Fruit fly (Drosophila melanogaster) whole organism, embryonic: ENCODE data around the gene fz3.
A peak's percentile ranks its signal among the peaks of the same experiment; 100 is the strongest.

Experiments used
- Asciz ChIP-seq: fragments of 200-800 bp; sonication (Bioruptor generic); optimal IDR thresholded peaks from 2 replicates; lab custom pipeline; 2017; ENCODE audit warnings: missing biosample characterization, mild to moderate bottlenecking, missing genetic modification characterization, missing genetic modification reagents
- B-H2 ChIP-seq: fragments of 200-800 bp; sonication (Bioruptor generic); optimal IDR thresholded peaks from 2 replicates; lab custom pipeline; 2018; ENCODE audit warnings: missing biosample characterization, mild to moderate bottlenecking, missing genetic modification characterization
- Bgb ChIP-seq: fragments of 200-800 bp; sonication (Bioruptor generic); IDR thresholded peaks from 2 replicates; pipeline ENCODE4 v1.3.6; 2022; ENCODE audit warnings: missing biosample characterization, missing genetic modification characterization; ENCODE audit not compliant: partially characterized antibody
- CG1024 ChIP-seq: fragments of 200-800 bp; sonication (Bioruptor generic); IDR thresholded peaks from 2 replicates; pipeline ENCODE4 v1.3.6; 2022; ENCODE audit warnings: missing biosample characterization, missing genetic modification characterization
- CG12236 ChIP-seq: fragments of 200-800 bp; sonication (Bioruptor generic); optimal IDR thresholded peaks from 2 replicates; lab custom pipeline; 2016; ENCODE audit warnings: missing biosample characterization, missing genetic modification characterization
- CG13624 ChIP-seq: fragments of 200-800 bp; sonication (Bioruptor generic); optimal IDR thresholded peaks from 2 replicates; lab custom pipeline; 2016; ENCODE audit warnings: missing biosample characterization, missing genetic modification characterization
- CG14014 ChIP-seq: fragments of 200-800 bp; sonication (Bioruptor generic); IDR thresholded peaks from 2 replicates; pipeline ENCODE4 v1.3.6; 2022; ENCODE audit warnings: missing biosample characterization, missing genetic modification characterization
- CG14710 ChIP-seq: fragments of 200-800 bp; sonication (Bioruptor generic); optimal IDR thresholded peaks from 3 replicates; lab custom pipeline; 2019; ENCODE audit warnings: missing biosample characterization, mild to moderate bottlenecking, missing genetic modification characterization, moderate library complexity
- CG31365 ChIP-seq: fragments of 200-800 bp; sonication (Bioruptor generic); optimal IDR thresholded peaks from 2 replicates; lab custom pipeline; 2018; ENCODE audit warnings: missing biosample characterization, mild to moderate bottlenecking, missing genetic modification characterization
- CG32767 ChIP-seq: fragments of 200-800 bp; sonication (Bioruptor generic); IDR thresholded peaks from 2 replicates; pipeline ENCODE4 v1.3.6; 2022; ENCODE audit warnings: missing biosample characterization, missing genetic modification characterization
- CG32772 ChIP-seq: fragments of 200-800 bp; sonication (Bioruptor generic); IDR thresholded peaks from 2 replicates; pipeline ENCODE4 v1.3.6; 2022; ENCODE audit warnings: missing biosample characterization, missing genetic modification characterization
- CG9932 ChIP-seq: fragments of 200-800 bp; sonication (Bioruptor generic); IDR thresholded peaks from 2 replicates; pipeline ENCODE4 v1.3.6; 2022; ENCODE audit warnings: missing biosample characterization, missing genetic modification characterization
- Dad ChIP-seq: fragments of 200-800 bp; sonication (Bioruptor generic); optimal IDR thresholded peaks from 3 replicates; lab custom pipeline; 2016; ENCODE audit warnings: missing biosample characterization, missing genetic modification characterization
- Doc3 ChIP-seq: fragments of 200-800 bp; sonication (Bioruptor generic); IDR thresholded peaks from 3 replicates; pipeline ENCODE4 v1.3.6; 2022; ENCODE audit warnings: missing biosample characterization, missing genetic modification characterization; ENCODE audit not compliant: partially characterized antibody
- Eip74EF ChIP-seq, 2 experiments: fragments of 200-800 bp in 1 of 2; fragments of >200 bp in 1 of 2; sonication (Bioruptor generic) in 1 of 2; optimal IDR thresholded peaks; 2 replicates each; lab custom pipeline; 2017 to 2019; ENCODE audit warnings: missing biosample characterization in 2 of 2, missing genetic modification characterization in 2 of 2, mild to moderate bottlenecking in 1 of 2, moderate library complexity in 1 of 2
- Ets65A ChIP-seq: fragments of 200-800 bp; sonication (Bioruptor generic); peaks from one replicate; lab custom pipeline; 2016; ENCODE audit warnings: missing biosample characterization, missing genetic modification characterization
- Ets97D ChIP-seq: fragments of 200-800 bp; sonication (Bioruptor generic); optimal IDR thresholded peaks from 3 replicates; lab custom pipeline; 2016; ENCODE audit warnings: missing biosample characterization, missing genetic modification characterization
- Gug ChIP-seq: fragments of 200-800 bp; sonication (Bioruptor generic); IDR thresholded peaks from 4 replicates; pipeline ENCODE4 v1.3.6; 2022; ENCODE audit warnings: missing biosample characterization, missing genetic modification characterization
- H15 ChIP-seq: fragments of 200-800 bp; sonication (Bioruptor generic); IDR thresholded peaks from 3 replicates; pipeline ENCODE4 v1.3.6; 2022; ENCODE audit warnings: missing biosample characterization, missing genetic modification characterization
- Hr51 ChIP-seq, 2 experiments: fragments of 200-800 bp; sonication (Bioruptor generic); optimal IDR thresholded peaks; 2 replicates in 1 of 2; 3 replicates in 1 of 2; lab custom pipeline; 2016 to 2018; ENCODE audit warnings: missing biosample characterization in 2 of 2, missing genetic modification characterization in 2 of 2, mild to moderate bottlenecking in 1 of 2, moderate library complexity in 1 of 2
- Lhr ChIP-seq: fragments of 200-800 bp; sonication (Bioruptor generic); optimal IDR thresholded peaks from 3 replicates; lab custom pipeline; 2017; ENCODE audit warnings: mild to moderate bottlenecking, missing biosample characterization, missing genetic modification reagents, missing genetic modification characterization
- Med ChIP-seq: fragments of 200-800 bp; sonication (Bioruptor generic); peaks from one replicate; lab custom pipeline; 2016; ENCODE audit warnings: missing biosample characterization, missing genetic modification characterization, mild to moderate bottlenecking, inconsistent platforms, moderate library complexity
- NC2β ChIP-seq: fragments of 200-800 bp; sonication (Bioruptor generic); optimal IDR thresholded peaks from 2 replicates; lab custom pipeline; 2016; ENCODE audit warnings: missing biosample characterization, missing genetic modification characterization
- Ravus ChIP-seq: fragments of 200-800 bp; sonication (Bioruptor generic); IDR thresholded peaks from 2 replicates; pipeline ENCODE4 v1.3.6; 2022; ENCODE audit warnings: missing biosample characterization, missing genetic modification characterization
- Side ChIP-seq: fragments of 200-800 bp; sonication (Bioruptor generic); optimal IDR thresholded peaks from 2 replicates; lab custom pipeline; 2016; ENCODE audit warnings: missing biosample characterization, missing genetic modification characterization
- Sin3A ChIP-seq: fragments of >200 bp; optimal IDR thresholded peaks from 2 replicates; lab custom pipeline; 2018
- Six4 ChIP-seq: fragments of 200-800 bp; sonication (Bioruptor generic); optimal IDR thresholded peaks from 2 replicates; lab custom pipeline; 2016; ENCODE audit warnings: missing biosample characterization, missing genetic modification characterization
- Sry-β ChIP-seq: fragments of 200-800 bp; sonication (Bioruptor generic); optimal IDR thresholded peaks from 2 replicates; lab custom pipeline; 2018; ENCODE audit warnings: missing biosample characterization, mild to moderate bottlenecking, missing genetic modification characterization, moderate library complexity
- YL-1 ChIP-seq: fragments of 200-800 bp; sonication (Bioruptor generic); optimal IDR thresholded peaks from 3 replicates; lab custom pipeline; 2017; ENCODE audit warnings: missing biosample characterization, mild to moderate bottlenecking, missing genetic modification characterization
- ab ChIP-seq: fragments of 200-800 bp; sonication (Bioruptor generic); optimal IDR thresholded peaks from 2 replicates; lab custom pipeline; 2016; ENCODE audit warnings: missing biosample characterization, missing genetic modification characterization
- az2 ChIP-seq: fragments of 200-800 bp; sonication (Bioruptor generic); optimal IDR thresholded peaks from 3 replicates; lab custom pipeline; 2016; ENCODE audit warnings: missing biosample characterization, missing genetic modification characterization
- bowl ChIP-seq: fragments of 200-800 bp; sonication (Bioruptor generic); IDR thresholded peaks from 2 replicates; pipeline ENCODE4 v1.3.6; 2022; ENCODE audit warnings: missing biosample characterization, missing genetic modification characterization
- cg ChIP-seq: fragments of 200-800 bp; sonication (Bioruptor generic); optimal IDR thresholded peaks from 3 replicates; lab custom pipeline; 2019; ENCODE audit warnings: missing biosample characterization, mild to moderate bottlenecking, missing genetic modification characterization, moderate library complexity
- chn ChIP-seq: fragments of 200-800 bp; sonication (Bioruptor generic); optimal IDR thresholded peaks from 2 replicates; lab custom pipeline; 2016; ENCODE audit warnings: missing biosample characterization, missing genetic modification characterization
- corto ChIP-seq: fragments of 200-800 bp; sonication (Bioruptor generic); optimal IDR thresholded peaks from 2 replicates; lab custom pipeline; 2016; ENCODE audit warnings: missing biosample characterization, mild to moderate bottlenecking, missing genetic modification characterization, moderate library complexity
- dimm ChIP-seq: fragments of 200-800 bp; sonication (Bioruptor generic); IDR thresholded peaks from 2 replicates; pipeline ENCODE4 v1.3.6; 2022; ENCODE audit warnings: missing biosample characterization, missing genetic modification characterization
- esg ChIP-seq: fragments of 200-800 bp; sonication (Bioruptor generic); conservative IDR thresholded peaks from 2 replicates; pipeline ENCODE4 v1.3.6; 2022; ENCODE audit warnings: missing biosample characterization, missing genetic modification characterization
- ewg ChIP-seq: fragments of 200-800 bp; sonication (Bioruptor generic); optimal IDR thresholded peaks from 3 replicates; lab custom pipeline; 2017; ENCODE audit warnings: mild to moderate bottlenecking, missing biosample characterization, missing genetic modification reagents, missing genetic modification characterization
- fd3F ChIP-seq: fragments of 200-800 bp; sonication (Bioruptor generic); optimal IDR thresholded peaks from 2 replicates; lab custom pipeline; 2018; ENCODE audit warnings: missing biosample characterization, mild to moderate bottlenecking, missing genetic modification characterization, moderate library complexity
- lbe ChIP-seq: fragments of 200-800 bp; sonication (Bioruptor generic); optimal IDR thresholded peaks from 2 replicates; lab custom pipeline; 2016; ENCODE audit warnings: missing biosample characterization, mild to moderate bottlenecking, missing genetic modification characterization
- onecut ChIP-seq: fragments of 200-800 bp; sonication (Bioruptor generic); IDR thresholded peaks from 2 replicates; pipeline ENCODE4 v1.3.6; 2022; ENCODE audit warnings: missing biosample characterization, missing genetic modification characterization
- sc ChIP-seq, 3 experiments: fragments of >200 bp in 2 of 3; fragments of 200-800 bp in 1 of 3; sonication (Bioruptor generic) in 1 of 3; optimal IDR thresholded peaks; 2 replicates in 2 of 3; 3 replicates in 1 of 3; lab custom pipeline; 2017; ENCODE audit warnings: mild to moderate bottlenecking in 1 of 3, missing biosample characterization in 1 of 3, missing genetic modification characterization in 1 of 3, missing genetic modification reagents in 1 of 3
- scrt ChIP-seq: fragments of 200-800 bp; sonication (Bioruptor generic); optimal IDR thresholded peaks from 2 replicates; lab custom pipeline; 2018; ENCODE audit warnings: missing biosample characterization, mild to moderate bottlenecking, missing genetic modification characterization, moderate library complexity
- sens ChIP-seq: fragments of 200-800 bp; sonication (Bioruptor generic); peaks from one replicate; lab custom pipeline; 2016; ENCODE audit warnings: missing biosample characterization, missing genetic modification characterization
- seq ChIP-seq: fragments of 200-800 bp; sonication (Bioruptor generic); IDR thresholded peaks from 2 replicates; pipeline ENCODE4 v1.3.6; 2022; ENCODE audit warnings: missing biosample characterization, missing genetic modification characterization
- tll ChIP-seq, 2 experiments: fragments of 200-800 bp in 1 of 2; fragments of >200 bp in 1 of 2; sonication (Bioruptor generic) in 1 of 2; optimal IDR thresholded peaks; 2 replicates each; lab custom pipeline; 2017 to 2019; ENCODE audit warnings: missing biosample characterization in 2 of 2, missing genetic modification characterization in 2 of 2, mild to moderate bottlenecking in 1 of 2, moderate library complexity in 1 of 2

The fz3 gene

dm6 chrX:758892-759621, 10.7 kb upstream of the fz3 start, which contains the start of gene CG5273 (continued):
- TF ChIP-seq Sry-β (GFP tag; lab: Kevin White, UChicago) (peak; percentile 95), NC2β (peak; percentile 8), H15 (no peak), YL-1 (GFP tag; lab: Kevin White, UChicago) (peak; percentile 56), Ets97D (GFP tag; lab: Kevin White, UChicago) (peak; percentile 95), Six4 (peak; percentile 52), CG31365 (no peak), fd3F (no peak), B-H2 (GFP tag; lab: Kevin White, UChicago) (peak; percentile 66), scrt (peak; percentile 42), CG14014 (GFP tag; lab: Robert Waterston, UW) (peak; percentile 25; the same call in 1 of the 2 replicates), lbe (GFP tag; lab: Kevin White, UChicago) (peak; percentile 45)

- TF ChIP-seq sens (peak; percentile 63), Gug (no peak), corto (GFP tag; lab: Kevin White, UChicago) (no peak), Med (GFP tag; lab: Kevin White, UChicago) (peak; percentile 71)
Measured at dm6 chrX:762047-762446, 7.7 kb upstream of the fz3 start.

dm6 chrX:765039-765508, 4.7 kb upstream of the fz3 start, which contains the start of gene RpL22:
Gene RpL22, minus strand, starts transcription at chrX:765130.
- peak in 1 of 2 experiments; percentile 3 for TF ChIP-seq tll (GFP tag; optimal IDR thresholded peaks at IDR 0.05; lab: Kevin White, UChicago)
- peak; percentile 21; the same call in 1 of the 2 replicates for TF ChIP-seq Ravus
- TF ChIP-seq CG13624 (GFP tag; lab: Kevin White, UChicago): peak; percentile 98
- peak; percentile 19; the same call in 1 of the 2 replicates for TF ChIP-seq esg (GFP tag; lab: Robert Waterston, UW)
- TF ChIP-seq Asciz: peak; percentile 88
- no peak for TF ChIP-seq sc (optimal IDR thresholded peaks at IDR 0.05; lab: Kevin White, UChicago)
- TF ChIP-seq sc (GFP tag; optimal IDR thresholded peaks at IDR 0.05; lab: Kevin White, UChicago): peak; percentile 76
- TF ChIP-seq onecut: peak; percentile 91
- peak; percentile 94 for TF ChIP-seq Side (GFP tag; lab: Kevin White, UChicago)
- TF ChIP-seq Lhr (GFP tag; lab: Kevin White, UChicago): peak; percentile 97
- peak; percentile 98 for TF ChIP-seq Ets65A (GFP tag; lab: Kevin White, UChicago)
- TF ChIP-seq Sin3A (lab: Kevin White, UChicago): peak; percentile 80
- peak; percentile 88 for TF ChIP-seq Dad (GFP tag; lab: Kevin White, UChicago)
- TF ChIP-seq ab (GFP tag; lab: Kevin White, UChicago): peak; percentile 62
- TF ChIP-seq Hr51 (GFP tag; optimal IDR thresholded peaks at IDR 0.05; lab: Kevin White, UChicago): peak; percentile 61 to 89
- peak; percentile 69; the same call in 1 of the 2 replicates for TF ChIP-seq bowl (GFP tag; lab: Robert Waterston, UW)
- TF ChIP-seq az2: peak; percentile 44
- TF ChIP-seq Doc3 (GFP tag; lab: Robert Waterston, UW): no peak
- TF ChIP-seq CG1024 (GFP tag; lab: Robert Waterston, UW): peak; percentile 78
- peak; percentile 94 for TF ChIP-seq ewg (GFP tag; lab: Kevin White, UChicago)
- peak; percentile 94 for TF ChIP-seq CG14710 (tag; lab: Kevin White, UChicago)
- peak; percentile 50 for TF ChIP-seq Bgb (GFP tag; lab: Robert Waterston, UW)
- TF ChIP-seq Eip74EF (GFP tag; optimal IDR thresholded peaks at IDR 0.05; lab: Kevin White, UChicago): peak in 1 of 2 experiments; percentile 83
- TF ChIP-seq CG9932 (GFP tag; lab: Robert Waterston, UW): peak; percentile 80
- TF ChIP-seq CG32772 (GFP tag; lab: Robert Waterston, UW): peak; percentile 69
- no peak for TF ChIP-seq cg (GFP tag; lab: Kevin White, UChicago)
- TF ChIP-seq CG12236 (GFP tag; lab: Kevin White, UChicago): peak; percentile 75
- peak; percentile 82 for TF ChIP-seq chn (GFP tag; lab: Kevin White, UChicago)
- TF ChIP-seq CG32767 (GFP tag; lab: Robert Waterston, UW): peak; percentile 58; the same call in 1 of the 2 replicates
- TF ChIP-seq dimm (GFP tag; lab: Robert Waterston, UW): peak; percentile 43; the same call in 1 of the 2 replicates
- peak; percentile 76 for TF ChIP-seq seq (GFP tag; lab: Robert Waterston, UW)
